Worm (Caenorhabditis elegans) whole organism, L4 larva: ENCODE measurements around the gene srx-26.

ENCODE experiments used
- D1046.2 ChIP-seq: fragments of 200-800 bp; sonication (Bioruptor generic); IDR thresholded peaks from 2 replicates; pipeline ENCODE4 v1.3.6; 2022; ENCODE audit warnings: missing genetic modification characterization, missing compliant biosample characterization
- F26F4.8 ChIP-seq: fragments of 200-800 bp; sonication (Bioruptor generic); conservative IDR thresholded peaks from 2 replicates; pipeline ENCODE4 v1.3.6; 2022; ENCODE audit warnings: missing genetic modification characterization, missing compliant biosample characterization
- Y105C5A.15 ChIP-seq: fragments of 200-800 bp; sonication (Bioruptor generic); IDR thresholded peaks from 2 replicates; pipeline ENCODE4 v1.3.6; 2022; ENCODE audit warnings: missing genetic modification characterization, missing compliant biosample characterization
- Y48G9A.11 ChIP-seq: fragments of 200-800 bp; sonication (Bioruptor generic); IDR thresholded peaks from 2 replicates; pipeline ENCODE4 v1.3.6; 2022; ENCODE audit warnings: missing genetic modification reagents, missing genetic modification characterization, missing compliant biosample characterization
- Y5F2A.4 ChIP-seq: fragments of 200-800 bp; sonication (Bioruptor generic); optimal IDR thresholded peaks from 2 replicates; lab custom pipeline; 2018; ENCODE audit warnings: mild to moderate bottlenecking, missing genetic modification characterization, missing compliant biosample characterization
- Y75B8A.6 ChIP-seq: fragments of 200-800 bp; sonication (Bioruptor generic); IDR thresholded peaks from 2 replicates; pipeline ENCODE4 v1.3.6; 2022; ENCODE audit warnings: missing genetic modification reagents, missing genetic modification characterization, missing compliant biosample characterization
- aha-1 ChIP-seq: fragments of 150-350 bp; peaks from one replicate; lab custom pipeline; 2014; ENCODE audit warnings: missing biosample characterization, missing genetic modification characterization
- aly-2 ChIP-seq: sonication (generic microtip); optimal IDR thresholded peaks from 2 replicates; lab custom pipeline; 2018; ENCODE audit warnings: missing biosample characterization, missing genetic modification characterization
- arid-1 ChIP-seq: fragments of 200-800 bp; sonication (Bioruptor generic); conservative IDR thresholded peaks from 2 replicates; pipeline ENCODE4 v1.3.6; 2022; ENCODE audit warnings: missing genetic modification reagents, missing genetic modification characterization, missing compliant biosample characterization
- attf-4 ChIP-seq: sonication (generic microtip); optimal IDR thresholded peaks from 3 replicates; lab custom pipeline; 2017; ENCODE audit warnings: missing biosample characterization, missing genetic modification characterization
- cey-2 ChIP-seq: sonication (generic microtip); optimal IDR thresholded peaks from 3 replicates; lab custom pipeline; 2017; ENCODE audit warnings: missing genetic modification characterization, mild to moderate bottlenecking, missing compliant biosample characterization, antibody characterized with exemption, borderline replicate concordance; ENCODE audit not compliant: insufficient read depth
- daf-16 ChIP-seq, 3 experiments: sonication (generic microtip); optimal IDR thresholded peaks; 2 replicates each; lab custom pipeline; 2016 to 2017; ENCODE audit warnings: missing genetic modification characterization in 3 of 3, missing genetic modification reagents in 3 of 3, mild to moderate bottlenecking in 2 of 3, missing compliant biosample characterization in 2 of 3, missing biosample characterization in 1 of 3, moderate library complexity in 1 of 3
- dmd-6 ChIP-seq: fragments of 200-800 bp; sonication (Bioruptor generic); IDR thresholded peaks from 2 replicates; pipeline ENCODE4 v1.3.6; 2022; ENCODE audit warnings: missing genetic modification reagents, missing genetic modification characterization, missing compliant biosample characterization
- dmd-8 ChIP-seq: fragments of 200-800 bp; sonication (Bioruptor generic); IDR thresholded peaks from 2 replicates; pipeline ENCODE4 v1.3.6; 2022; ENCODE audit warnings: missing genetic modification characterization, missing compliant biosample characterization
- dpl-1 ChIP-seq: fragments of 150-350 bp; optimal IDR thresholded peaks from 2 replicates; lab custom pipeline; 2014; ENCODE audit warnings: missing biosample characterization, missing genetic modification reagents, missing genetic modification characterization
- egl-27 ChIP-seq: sonication (generic microtip); optimal IDR thresholded peaks from 3 replicates; lab custom pipeline; 2017; ENCODE audit warnings: missing biosample characterization, missing genetic modification reagents, missing genetic modification characterization
- fkh-10 ChIP-seq: fragments of 150-350 bp; optimal IDR thresholded peaks from 2 replicates; lab custom pipeline; 2014; ENCODE audit warnings: missing biosample characterization, missing genetic modification reagents, missing genetic modification characterization
- fos-1 ChIP-seq: fragments of 150-350 bp; optimal IDR thresholded peaks from 2 replicates; lab custom pipeline; 2014; ENCODE audit warnings: missing biosample characterization, missing genetic modification characterization
- hlh-11 ChIP-seq: fragments of 200-800 bp; sonication (Bioruptor generic); optimal IDR thresholded peaks from 2 replicates; lab custom pipeline; 2018; ENCODE audit warnings: mild to moderate bottlenecking, missing genetic modification characterization, missing compliant biosample characterization
- hlh-30 ChIP-seq: sonication (generic microtip); optimal IDR thresholded peaks from 2 replicates; lab custom pipeline; 2017; ENCODE audit warnings: antibody characterized with exemption, mild to moderate bottlenecking, missing genetic modification characterization, missing compliant biosample characterization; ENCODE audit not compliant: insufficient read depth
- lim-7 ChIP-seq: fragments of 200-800 bp; sonication (Bioruptor generic); IDR thresholded peaks from 2 replicates; pipeline ENCODE4 v1.3.6; 2022; ENCODE audit warnings: missing genetic modification characterization, missing compliant biosample characterization
- lin-1 ChIP-seq: fragments of 200-800 bp; sonication (Bioruptor generic); IDR thresholded peaks from 2 replicates; pipeline ENCODE4 v1.3.6; 2022; ENCODE audit warnings: missing genetic modification reagents, missing genetic modification characterization, missing compliant biosample characterization
- lin-15B ChIP-seq: fragments of 150-350 bp; sonication (generic microtip); optimal IDR thresholded peaks from 3 replicates; lab custom pipeline; 2014; ENCODE audit warnings: missing biosample characterization, missing genetic modification characterization
- madf-5 ChIP-seq, 2 experiments: fragments of 200-800 bp; sonication (Bioruptor generic); IDR thresholded peaks; 2 replicates each; pipeline ENCODE4 v1.3.6; 2022; ENCODE audit warnings: missing compliant biosample characterization in 2 of 2, missing genetic modification characterization in 2 of 2
- mxl-3 ChIP-seq: fragments of 200-800 bp; sonication (Bioruptor generic); optimal IDR thresholded peaks from 2 replicates; lab custom pipeline; 2018; ENCODE audit warnings: mild to moderate bottlenecking, missing genetic modification characterization, missing compliant biosample characterization
- nhr-11 ChIP-seq: fragments of 150-350 bp; optimal IDR thresholded peaks from 2 replicates; lab custom pipeline; 2014; ENCODE audit warnings: missing biosample characterization, missing genetic modification characterization
- nhr-25 ChIP-seq: sonication (generic microtip); optimal IDR thresholded peaks from 2 replicates; lab custom pipeline; 2017; ENCODE audit warnings: missing genetic modification characterization, mild to moderate bottlenecking, missing compliant biosample characterization, antibody characterized with exemption, moderate library complexity, borderline replicate concordance; ENCODE audit not compliant: insufficient read depth
- nhr-28 ChIP-seq: fragments of 150-350 bp; optimal IDR thresholded peaks from 2 replicates; lab custom pipeline; 2014; ENCODE audit warnings: missing biosample characterization, missing genetic modification characterization
- nhr-41 ChIP-seq: fragments of 200-800 bp; sonication (Bioruptor generic); IDR thresholded peaks from 2 replicates; pipeline ENCODE4 v1.3.6; 2022; ENCODE audit warnings: missing genetic modification reagents, missing genetic modification characterization, missing compliant biosample characterization
- nhr-6 ChIP-seq: fragments of 150-350 bp; optimal IDR thresholded peaks from 2 replicates; lab custom pipeline; 2014; ENCODE audit warnings: missing biosample characterization, missing genetic modification characterization
- nhr-77 ChIP-seq: fragments of 150-350 bp; optimal IDR thresholded peaks from 2 replicates; lab custom pipeline; 2014; ENCODE audit warnings: missing biosample characterization, missing genetic modification characterization
- pha-4 ChIP-seq, 2 experiments: fragments of 150-350 bp in 1 of 2; fragments of 200-800 bp in 1 of 2; sonication (Bioruptor generic) in 1 of 2; IDR thresholded peaks in 1 of 2; optimal IDR thresholded peaks in 1 of 2; 2 replicates each; pipeline versions ENCODE4 v1.3.6 to Lab custom; 2014 to 2022; ENCODE audit warnings: missing genetic modification characterization in 2 of 2, missing genetic modification reagents in 2 of 2, missing biosample characterization in 1 of 2, missing compliant biosample characterization in 1 of 2
- php-3 ChIP-seq: fragments of 200-800 bp; sonication (Bioruptor generic); IDR thresholded peaks from 2 replicates; pipeline ENCODE4 v1.3.6; 2022; ENCODE audit warnings: missing genetic modification reagents, missing genetic modification characterization, missing compliant biosample characterization
- pqm-1 ChIP-seq: sonication (generic microtip); optimal IDR thresholded peaks from 2 replicates; lab custom pipeline; 2017; ENCODE audit warnings: missing biosample characterization, missing genetic modification characterization
- rbr-2 ChIP-seq: sonication (generic microtip); optimal IDR thresholded peaks from 2 replicates; lab custom pipeline; 2016; ENCODE audit warnings: missing genotype, missing genetic modification characterization, missing compliant biosample characterization
- saeg-2 ChIP-seq: fragments of 200-800 bp; sonication (Bioruptor generic); IDR thresholded peaks from 2 replicates; pipeline ENCODE4 v1.3.6; 2022; ENCODE audit warnings: missing genetic modification reagents, missing genetic modification characterization, missing compliant biosample characterization
- snpc-1.2 ChIP-seq: fragments of 200-800 bp; sonication (Bioruptor generic); IDR thresholded peaks from 2 replicates; pipeline ENCODE4 v1.3.6; 2022; ENCODE audit warnings: missing genetic modification reagents, missing genetic modification characterization, missing compliant biosample characterization
- spr-1 ChIP-seq: sonication (generic microtip); optimal IDR thresholded peaks from 2 replicates; lab custom pipeline; 2016; ENCODE audit warnings: mild to moderate bottlenecking, missing genetic modification characterization, missing compliant biosample characterization
- unc-130 ChIP-seq: sonication (generic microtip); optimal IDR thresholded peaks from 2 replicates; lab custom pipeline; 2016; ENCODE audit warnings: missing genetic modification reagents, missing genetic modification characterization, missing compliant biosample characterization
- unc-62 ChIP-seq, 3 experiments: fragments of 150-350 bp in 1 of 3; sonication (generic microtip); optimal IDR thresholded peaks in 2 of 3; peaks in 1 of 3; 1 replicate in 1 of 3; 2 replicates in 2 of 3; lab custom pipeline; 2014 to 2017; ENCODE audit warnings: missing biosample characterization in 3 of 3, missing genetic modification characterization in 3 of 3, missing genetic modification reagents in 3 of 3, missing genotype in 1 of 3
- zfp-3 ChIP-seq: fragments of 200-800 bp; sonication (Bioruptor generic); conservative IDR thresholded peaks from 2 replicates; pipeline ENCODE4 v1.3.6; 2022; ENCODE audit warnings: missing genetic modification reagents, missing genetic modification characterization, missing compliant biosample characterization
- ztf-11 ChIP-seq: fragments of 150-350 bp; optimal IDR thresholded peaks from 2 replicates; lab custom pipeline; 2014; ENCODE audit warnings: missing biosample characterization, missing genetic modification characterization
- ztf-7 ChIP-seq: fragments of 150-350 bp; optimal IDR thresholded peaks from 2 replicates; lab custom pipeline; 2014; ENCODE audit warnings: missing biosample characterization, missing genetic modification characterization

The srx-26 gene

DNA sequence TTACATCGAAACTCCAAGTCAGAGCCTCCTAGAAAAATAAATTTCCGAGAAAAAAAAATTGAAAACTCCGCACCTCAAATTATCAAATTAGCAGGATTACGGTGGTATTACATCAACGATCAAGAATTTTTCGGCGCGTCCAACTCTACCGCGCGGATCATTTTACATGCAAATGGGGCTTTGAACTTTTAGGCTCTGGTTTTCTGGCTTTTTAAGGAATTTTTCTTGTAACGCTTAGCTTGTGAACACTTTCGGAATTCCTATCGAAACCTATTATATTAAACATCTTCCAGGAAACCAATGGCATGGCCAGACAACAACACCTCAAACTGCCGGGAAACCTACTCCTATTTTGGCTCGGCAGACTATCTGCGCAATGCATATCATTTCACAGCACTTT is 18.7 kb upstream of the srx-26 start, which contains the start of gene srh-56:
srh-56 (plus strand) TSS at position 301 of the 400 bp plus-strand sequence.
- TF ChIP-seq nhr-41 (GFP tag; lab: Robert Waterston, UW) (no peak), nhr-25 (no peak), mxl-3 (GFP tag; lab: Kevin White, UChicago) (no peak), zfp-3 (GFP tag; lab: Robert Waterston, UW) (no peak), rbr-2 (tag; lab: Kevin White, UChicago) (no peak), hlh-11 (tag; lab: Kevin White, UChicago) (no peak), Y5F2A.4 (GFP tag; lab: Kevin White, UChicago) (no peak), lin-15B (tag; lab: Kevin White, UChicago) (no peak), dmd-8 (GFP tag; lab: Robert Waterston, UW) (no peak), unc-130 (GFP tag; lab: Kevin White, UChicago) (no peak), saeg-2 (GFP tag; lab: Robert Waterston, UW) (no peak), fos-1 (tag; lab: Kevin White, UChicago) (no peak), F26F4.8 (GFP tag; lab: Robert Waterston, UW) (no peak), ztf-7 (no peak)

DNA sequence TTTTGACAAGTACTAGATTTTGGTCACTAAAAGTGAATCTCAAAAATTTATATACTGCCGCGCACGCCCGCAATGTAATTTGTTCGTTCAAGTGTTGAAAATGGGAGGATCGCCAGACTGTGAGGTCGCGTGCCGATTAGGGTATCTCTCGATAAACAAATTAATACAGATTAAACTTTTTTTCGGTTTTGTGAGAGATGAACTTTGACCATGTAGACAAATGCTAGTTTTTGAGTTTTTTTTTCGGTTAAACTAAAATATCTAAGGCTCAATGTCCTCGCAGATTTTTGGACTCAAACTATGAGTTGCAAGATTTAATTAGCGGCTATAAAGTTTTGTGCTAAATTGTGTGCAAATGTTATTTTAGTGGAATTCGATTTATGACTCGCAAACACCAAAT is 16.8 kb upstream of the srx-26 start, which contains the start of gene dhs-15:
dhs-15 (minus strand) TSS at position 101 of the 400 bp plus-strand sequence.
- no peak for TF ChIP-seq aha-1
- no peak for TF ChIP-seq saeg-2 (GFP tag; lab: Robert Waterston, UW)
- no peak for TF ChIP-seq madf-5 (GFP tag; IDR thresholded peaks at IDR 0.05; lab: Robert Waterston, UW)
- no peak for TF ChIP-seq cey-2 (tag; lab: Kevin White, UChicago)

DNA sequence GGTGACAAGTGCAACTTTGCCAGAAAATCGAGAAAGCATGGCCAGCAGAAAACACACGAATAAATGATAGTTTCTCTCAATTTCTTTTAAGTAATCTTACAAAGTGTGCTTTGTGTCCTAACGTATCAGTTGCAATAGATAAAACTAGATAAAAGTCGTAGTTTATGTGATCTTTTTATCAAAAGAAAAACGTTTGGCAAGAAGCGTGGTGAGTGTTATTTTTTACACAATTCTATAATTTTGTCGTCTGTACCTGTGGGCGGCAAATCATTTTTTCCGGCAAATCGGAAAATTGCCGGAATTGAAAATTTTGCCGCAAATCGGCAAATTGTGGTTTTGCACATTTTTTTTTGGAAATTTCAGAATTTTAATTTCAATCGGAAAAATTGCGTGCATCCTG is 14.6 kb upstream of the srx-26 start, which contains the start of gene R05D8.9:
R05D8.9 (minus strand) TSS at position 101 of the 400 bp plus-strand sequence.
- TF ChIP-seq nhr-11 (tag; lab: Kevin White, UChicago) (no peak), Y48G9A.11 (GFP tag; lab: Robert Waterston, UW) (no peak), unc-62 (GFP tag; optimal IDR thresholded peaks at IDR 0.05 in 1 of 2; lab: Kevin White, UChicago) (peak in 1 of 2 experiments; percentile 64), unc-62 (tag; optimal IDR thresholded peaks at IDR 0.05; lab: Kevin White, UChicago) (no peak), nhr-6 (no peak), nhr-28 (tag; lab: Kevin White, UChicago) (peak; percentile 78)

DNA sequence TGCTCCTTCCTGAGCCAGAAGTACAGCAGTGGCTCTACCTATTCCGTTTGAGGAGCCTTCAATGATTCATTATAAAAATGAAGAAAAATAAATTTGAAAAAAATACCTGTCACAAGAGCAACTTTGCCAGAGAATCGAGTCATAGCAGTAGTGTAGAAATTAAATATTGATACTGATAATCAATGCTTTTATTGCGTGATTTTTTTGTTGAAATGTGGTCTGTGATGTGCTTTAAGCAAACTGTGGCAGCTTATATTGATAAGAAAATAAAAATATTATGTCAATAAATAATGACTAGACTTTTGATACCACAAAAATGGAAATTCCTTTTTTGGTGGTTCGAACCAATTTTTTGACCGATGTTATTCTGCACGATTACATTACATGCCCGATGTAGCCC is 12.1 kb upstream of the srx-26 start, which contains the start of gene dhs-14:
dhs-14 (minus strand) TSS at position 149 of the 400 bp plus-strand sequence.
- TF ChIP-seq mxl-3 (GFP tag; lab: Kevin White, UChicago) = no peak
- no peak for TF ChIP-seq dpl-1 (GFP tag; lab: Kevin White, UChicago)
- TF ChIP-seq dmd-6 (GFP tag; lab: Robert Waterston, UW) = peak; percentile 71
- no peak for TF ChIP-seq ztf-7
- peak; percentile 65 for TF ChIP-seq pqm-1
- no peak for TF ChIP-seq Y75B8A.6
- peak; percentile 81 for TF ChIP-seq nhr-77 (tag; lab: Kevin White, UChicago)
- no peak for TF ChIP-seq attf-4 (tag; lab: Kevin White, UChicago)
- no peak for TF ChIP-seq D1046.2 (GFP tag; lab: Robert Waterston, UW)
- TF ChIP-seq ztf-11 (tag; lab: Kevin White, UChicago) = no peak
- no peak for TF ChIP-seq arid-1 (GFP tag; lab: Robert Waterston, UW)
- no peak for TF ChIP-seq egl-27 (tag; lab: Kevin White, UChicago)
- TF ChIP-seq fkh-10 (GFP tag; lab: Kevin White, UChicago) = no peak
- TF ChIP-seq nhr-11 (tag; lab: Kevin White, UChicago) = no peak
- TF ChIP-seq daf-16 (GFP tag; optimal IDR thresholded peaks at IDR 0.05; lab: Kevin White, UChicago) = no peak
- TF ChIP-seq daf-16 (tag; optimal IDR thresholded peaks at IDR 0.05; lab: Kevin White, UChicago) = peak; percentile 76
- no peak for TF ChIP-seq unc-62 (GFP tag; optimal IDR thresholded peaks at IDR 0.05 in 1 of 2; lab: Kevin White, UChicago)
- no peak for TF ChIP-seq unc-62 (tag; optimal IDR thresholded peaks at IDR 0.05; lab: Kevin White, UChicago)
- peak; percentile 25 for TF ChIP-seq hlh-11 (tag; lab: Kevin White, UChicago)
- TF ChIP-seq lim-7 = no peak
- TF ChIP-seq aly-2 (tag; lab: Kevin White, UChicago) = no peak
- no peak for TF ChIP-seq F26F4.8 (GFP tag; lab: Robert Waterston, UW)
- no peak for TF ChIP-seq lin-15B (tag; lab: Kevin White, UChicago)
- TF ChIP-seq pha-4 (GFP tag; IDR thresholded peaks at IDR 0.05; lab: Robert Waterston, UW) = no peak
- no peak for TF ChIP-seq pha-4 (tag; optimal IDR thresholded peaks at IDR 0.05; lab: Kevin White, UChicago)
- TF ChIP-seq snpc-1.2 (GFP tag; lab: Robert Waterston, UW) = no peak
- TF ChIP-seq lin-1 = no peak
- TF ChIP-seq spr-1 = no peak
- TF ChIP-seq php-3 = 0 out of 2 replicates have a peak, but pooled peaks have one; percentile 11
- no peak for TF ChIP-seq hlh-30 (tag; lab: Kevin White, UChicago)
- TF ChIP-seq Y105C5A.15 (GFP tag; lab: Robert Waterston, UW) = no peak
